Fruit fly (Drosophila melanogaster): ENCODE measurements around the gene CG6836.

dm6 chr3L:19000413-19000812 lies 50.0 kb downstream of the CG6836 start, which contains the start of gene CG3808:
- TF ChIP-seq h (optimal IDR thresholded peaks at IDR 0.05) (no peak), Sin3A (optimal IDR thresholded peaks at IDR 0.05) (no peak)
